Fruit fly (Drosophila melanogaster): Measurements from ENCODE around the gene CG33278.

The CG33278 gene

dm6 chr3L:7433325-7433827 lies 17.3 kb upstream of the CG33278 start (continued):
- TF ChIP-seq CG10669 (GFP tag; optimal IDR thresholded peaks at IDR 0.05), result peak; percentile 23
- peak; percentile 2 for TF ChIP-seq CG6276 (GFP tag; optimal IDR thresholded peaks at IDR 0.05)
- TF ChIP-seq Ets96B (tag; optimal IDR thresholded peaks at IDR 0.05), result peak; percentile 47
- TF ChIP-seq ss (GFP tag; optimal IDR thresholded peaks at IDR 0.05), result peak; percentile 28 to 53
- TF ChIP-seq Eip93F (GFP tag; optimal IDR thresholded peaks at IDR 0.05), result no peak
- no peak for TF ChIP-seq CG6854 (GFP tag; optimal IDR thresholded peaks at IDR 0.05)
- peak; percentile 63 for TF ChIP-seq CG6808 (GFP tag; optimal IDR thresholded peaks at IDR 0.05)
- TF ChIP-seq svp (GFP tag), result no peak
- TF ChIP-seq dsx (GFP tag; optimal IDR thresholded peaks at IDR 0.05; ENCODE audit: poor library complexity, severe bottlenecking), result peak; percentile 33
- TF ChIP-seq CG8119 (GFP tag; IDR thresholded peaks at IDR 0.05), result peak; percentile 48; the same call in 2 of the 3 replicates
- TF ChIP-seq CG6792 (GFP tag; optimal IDR thresholded peaks at IDR 0.05), result no peak
- TF ChIP-seq esn (GFP tag; optimal IDR thresholded peaks at IDR 0.05), result no peak
- no peak for TF ChIP-seq cyc (GFP tag; optimal IDR thresholded peaks at IDR 0.05)
- TF ChIP-seq CG15336 (GFP tag; IDR thresholded peaks at IDR 0.05), result no peak; the same call in none of the 2 replicates
- peak; percentile 53 for TF ChIP-seq CG32006 (GFP tag; optimal IDR thresholded peaks at IDR 0.05)
- peak; percentile 40 for TF ChIP-seq CG3032 (tag; optimal IDR thresholded peaks at IDR 0.05)
- peak; percentile 0 for TF ChIP-seq CG34406 (GFP tag; optimal IDR thresholded peaks at IDR 0.05)
- no peak for TF ChIP-seq Met (GFP tag; optimal IDR thresholded peaks at IDR 0.05)
- TF ChIP-seq fd85E (GFP tag; optimal IDR thresholded peaks at IDR 0.05), result no peak
- TF ChIP-seq acj6 (GFP tag; optimal IDR thresholded peaks at IDR 0.05), result no peak
- no peak for TF ChIP-seq topi (GFP tag; optimal IDR thresholded peaks at IDR 0.05)

DNA sequence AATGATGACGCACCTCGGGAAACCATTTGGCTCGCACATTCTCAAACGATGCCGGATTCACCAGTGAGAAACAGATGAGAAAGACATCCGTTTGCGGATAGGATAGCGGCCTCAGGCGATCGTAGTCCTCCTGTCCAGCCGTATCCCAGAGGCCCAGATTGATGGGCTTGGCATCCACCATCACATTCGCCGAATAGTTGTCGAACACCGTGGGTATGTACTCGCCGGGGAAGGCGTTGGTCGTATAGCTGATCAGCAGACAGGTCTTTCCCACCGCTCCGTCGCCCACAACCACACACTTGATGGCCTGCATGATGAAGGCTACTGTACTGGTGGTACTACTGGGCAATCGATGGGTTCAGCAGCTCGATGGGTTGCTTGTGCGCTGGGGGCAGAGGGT lies 16.5 kb upstream of the CG33278 start:
- TF ChIP-seq CG8632 (GFP tag; optimal IDR thresholded peaks at IDR 0.05) (no peak), Gug (GFP tag; IDR thresholded peaks at IDR 0.05) (no peak), CG6163 (GFP tag; IDR thresholded peaks at IDR 0.05) (no peak), CG4318 (GFP tag; optimal IDR thresholded peaks at IDR 0.05) (no peak), cyc (GFP tag; optimal IDR thresholded peaks at IDR 0.05) (no peak)

DNA sequence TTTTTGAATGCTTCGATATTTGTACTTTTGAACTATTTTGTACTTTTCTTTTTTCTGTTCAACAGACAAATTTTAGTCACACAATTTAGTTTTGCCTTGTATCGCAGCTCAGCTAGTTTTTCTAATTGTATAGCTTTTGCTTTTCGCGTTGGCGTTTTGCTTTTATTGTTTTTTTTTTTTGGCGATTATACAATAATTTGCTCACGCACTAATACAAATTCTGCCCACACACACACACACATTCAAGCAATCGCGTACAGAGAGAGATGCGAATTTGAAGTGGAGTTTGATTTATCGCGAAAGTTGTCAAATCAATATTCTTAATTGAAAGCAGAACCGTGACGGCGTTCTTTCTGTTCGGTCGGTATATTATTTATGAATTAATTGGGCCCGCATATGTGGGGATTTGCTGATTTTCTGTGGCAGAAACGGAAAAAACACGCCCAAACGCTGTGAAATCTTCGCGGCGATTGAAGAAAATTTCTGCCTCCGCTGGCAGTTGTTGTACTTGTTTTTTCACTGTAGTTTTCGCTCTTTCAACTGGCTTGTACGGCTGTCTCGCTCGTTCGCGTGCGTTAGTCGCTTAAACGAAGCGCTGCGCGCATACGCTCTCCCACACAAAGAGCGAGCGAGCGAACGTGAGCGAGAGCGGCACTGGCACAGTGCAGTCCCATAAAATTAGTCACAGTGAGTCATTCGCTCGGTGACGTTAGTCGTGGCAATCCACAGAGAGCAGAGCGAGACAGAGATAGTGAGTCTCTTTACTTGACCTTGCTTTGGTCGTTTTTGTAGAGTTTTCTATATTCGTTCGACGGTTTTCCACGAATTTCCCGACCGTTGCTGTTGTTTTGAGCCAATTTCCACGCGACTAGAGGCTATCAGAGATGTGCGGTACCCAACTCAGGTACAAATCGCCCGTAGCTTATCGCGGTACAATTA lies 15.7 kb upstream of the CG33278 start, which contains the start of gene Rac2:
Gene Rac2, minus strand, starts transcription at position 476 of the 939 bp plus-strand sequence.
- TF ChIP-seq topi (GFP tag; optimal IDR thresholded peaks at IDR 0.05) (peak; percentile 31), CG3032 (tag; optimal IDR thresholded peaks at IDR 0.05) (peak; percentile 37), Eip78C (GFP tag) (peak; percentile 83), Sox15 (GFP tag; optimal IDR thresholded peaks at IDR 0.05) (no peak), Hr38 (GFP tag; optimal IDR thresholded peaks at IDR 0.05) (no peak), Hr39 (GFP tag; optimal IDR thresholded peaks at IDR 0.05) (peak; percentile 28), Lpt (GFP tag; optimal IDR thresholded peaks at IDR 0.05) (peak; percentile 54), CG8632 (GFP tag; optimal IDR thresholded peaks at IDR 0.05) (no peak), OdsH (GFP tag; optimal IDR thresholded peaks at IDR 0.05) (peak; percentile 19), CG3919 (GFP tag; optimal IDR thresholded peaks at IDR 0.05) (peak; percentile 70), ss (GFP tag; optimal IDR thresholded peaks at IDR 0.05) (peak; percentile 66 to 70), Ets96B (tag; optimal IDR thresholded peaks at IDR 0.05) (peak; percentile 54), CG16779 (tag; optimal IDR thresholded peaks at IDR 0.05) (peak; percentile 9), CG6163 (GFP tag; IDR thresholded peaks at IDR 0.05) (peak; percentile 74), Ets21C (GFP tag; optimal IDR thresholded peaks at IDR 0.05) (peak; percentile 29), CG6276 (GFP tag; optimal IDR thresholded peaks at IDR 0.05) (peak; percentile 70), CG11294 (GFP tag; IDR thresholded peaks at IDR 0.05) (peak; percentile 30; the same call in 1 of the 2 replicates), svp (GFP tag) (peak; percentile 88), fd59A (GFP tag; optimal IDR thresholded peaks at IDR 0.05) (no peak), CG8319 (GFP tag; optimal IDR thresholded peaks at IDR 0.05) (no peak), fkh (GFP tag; optimal IDR thresholded peaks at IDR 0.05) (peak; percentile 58), Hr4 (GFP tag; optimal IDR thresholded peaks at IDR 0.05) (peak; percentile 67), lz (GFP tag; optimal IDR thresholded peaks at IDR 0.05) (peak; percentile 30), CG1621 (tag; optimal IDR thresholded peaks at IDR 0.05) (peak; percentile 52), Blimp-1 (GFP tag; optimal IDR thresholded peaks at IDR 0.05) (no peak), CG4318 (GFP tag; optimal IDR thresholded peaks at IDR 0.05) (peak; percentile 4), Eip93F (GFP tag; optimal IDR thresholded peaks at IDR 0.05) (no peak), Sox14 (GFP tag; optimal IDR thresholded peaks at IDR 0.05) (peak; percentile 67), spab (GFP tag; optimal IDR thresholded peaks at IDR 0.05) (peak; percentile 14), cyc (GFP tag; optimal IDR thresholded peaks at IDR 0.05) (peak; percentile 37), CG32006 (GFP tag; optimal IDR thresholded peaks at IDR 0.05) (peak; percentile 76)

All from whole organism, prepupa.